Fruit fly (Drosophila melanogaster): ENCODE measurements around the gene CG17806.

CG17806 gene

DNA sequence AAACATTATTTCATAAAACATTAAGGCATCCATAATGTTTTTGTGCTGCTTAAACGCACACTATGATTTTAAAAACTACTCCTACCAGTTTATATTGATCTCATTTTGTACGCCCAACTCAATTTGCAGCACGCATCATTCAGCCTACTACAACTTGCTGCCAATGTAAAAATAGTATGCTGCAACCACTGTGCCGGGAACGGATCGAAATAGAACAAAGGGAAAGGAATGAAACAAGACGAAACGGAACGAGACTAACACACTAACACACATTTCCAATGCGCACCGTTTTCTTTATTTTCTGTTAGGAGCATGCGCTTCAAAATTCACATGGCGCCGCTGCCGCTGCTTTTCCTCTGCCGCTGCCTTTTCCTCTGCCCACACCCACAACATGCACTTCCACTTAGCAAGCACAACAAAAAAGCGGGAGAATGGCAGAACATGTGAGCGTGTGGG lies 26.1 kb downstream of the CG17806 start (continued):
- no peak for TF ChIP-seq CG8089 (GFP tag; optimal IDR thresholded peaks at IDR 0.05)
- no peak for TF ChIP-seq fd64A (GFP tag; optimal IDR thresholded peaks at IDR 0.05)
- TF ChIP-seq dmrt99B (tag; optimal IDR thresholded peaks at IDR 0.05), result peak; percentile 33
- no peak for TF ChIP-seq CG42726 (GFP tag; IDR thresholded peaks at IDR 0.05; ENCODE audit: partially characterized antibody)
- no peak for TF ChIP-seq zfh1 (GFP tag; IDR thresholded peaks at IDR 0.05)
- TF ChIP-seq Ssrp (tag; optimal IDR thresholded peaks at IDR 0.05), result no peak
- TF ChIP-seq Hey (tag; optimal IDR thresholded peaks at IDR 0.05), result no peak
- TF ChIP-seq C15 (GFP tag; IDR thresholded peaks at IDR 0.05), result no peak
- no peak for TF ChIP-seq jigr1 (GFP tag; IDR thresholded peaks at IDR 0.05)
- TF ChIP-seq zen2 (GFP tag; IDR thresholded peaks at IDR 0.05; ENCODE audit: partially characterized antibody), result no peak
- TF ChIP-seq ham (GFP tag; IDR thresholded peaks at IDR 0.05), result no peak
- no peak for TF ChIP-seq scrt (GFP tag; optimal IDR thresholded peaks at IDR 0.05)
- TF ChIP-seq sisA (GFP tag; IDR thresholded peaks at IDR 0.05), result 0 out of 2 replicates have a peak, but pooled peaks have one; percentile 10
- TF ChIP-seq CG18011 (GFP tag; optimal IDR thresholded peaks at IDR 0.05), result no peak
- TF ChIP-seq CG10267 (tag; optimal IDR thresholded peaks at IDR 0.05), result no peak
- peak; percentile 33; the same call in 1 of the 2 replicates for TF ChIP-seq CG14441 (GFP tag; IDR thresholded peaks at IDR 0.05)
- no peak for TF ChIP-seq CG9215 (GFP tag; IDR thresholded peaks at IDR 0.05)
- no peak for TF ChIP-seq sim (GFP tag; IDR thresholded peaks at IDR 0.05)
- TF ChIP-seq al (GFP tag; IDR thresholded peaks at IDR 0.05), result no peak
- TF ChIP-seq ssp (GFP tag; IDR thresholded peaks at IDR 0.05), result no peak
- TF ChIP-seq CG5953 (GFP tag; IDR thresholded peaks at IDR 0.05), result no peak
- no peak for TF ChIP-seq MESR4 (GFP tag; optimal IDR thresholded peaks at IDR 0.05)
- no peak for TF ChIP-seq rib (GFP tag; IDR thresholded peaks at IDR 0.05)
- no peak for TF ChIP-seq CG13775 (GFP tag; optimal IDR thresholded peaks at IDR 0.05)
- TF ChIP-seq HmgZ (tag; optimal IDR thresholded peaks at IDR 0.05), result no peak
- peak; percentile 15 for TF ChIP-seq CoRest (tag; optimal IDR thresholded peaks at IDR 0.05)
- no peak for TF ChIP-seq CrebB (tag; optimal IDR thresholded peaks at IDR 0.05)
- no peak for TF ChIP-seq Dip3 (GFP tag; optimal IDR thresholded peaks at IDR 0.05)
- no peak for TF ChIP-seq dm (GFP tag; optimal IDR thresholded peaks at IDR 0.05)
- peak; percentile 18 for TF ChIP-seq CG18599 (GFP tag; optimal IDR thresholded peaks at IDR 0.05)
- no peak for TF ChIP-seq tll (GFP tag; optimal IDR thresholded peaks at IDR 0.05)
- TF ChIP-seq Usf (GFP tag; optimal IDR thresholded peaks at IDR 0.05), result no peak
- no peak for TF ChIP-seq CG3163 (GFP tag; optimal IDR thresholded peaks at IDR 0.05)
- TF ChIP-seq Optix (GFP tag; IDR thresholded peaks at IDR 0.05), result no peak
- no peak for TF ChIP-seq nerfin-2 (GFP tag; IDR thresholded peaks at IDR 0.05; ENCODE audit: partially characterized antibody)
- TF ChIP-seq CG16813 (GFP tag; IDR thresholded peaks at IDR 0.05; ENCODE audit: partially characterized antibody), result no peak
- no peak for TF ChIP-seq CG11247 (GFP tag; IDR thresholded peaks at IDR 0.05)
- no peak for TF ChIP-seq CG15011 (GFP tag; optimal IDR thresholded peaks at IDR 0.05)
- TF ChIP-seq CG4360 (GFP tag; IDR thresholded peaks at IDR 0.05), result no peak
- no peak for TF ChIP-seq slou (GFP tag; optimal IDR thresholded peaks at IDR 0.05)
- no peak for TF ChIP-seq CG12071 (GFP tag; optimal IDR thresholded peaks at IDR 0.05)
- no peak for TF ChIP-seq BEAF-32 (GFP tag; optimal IDR thresholded peaks at IDR 0.05)
- TF ChIP-seq ind (GFP tag; optimal IDR thresholded peaks at IDR 0.05), result peak; percentile 24
- no peak for TF ChIP-seq CG3995 (GFP tag; optimal IDR thresholded peaks at IDR 0.05)
- TF ChIP-seq Atf-2 (GFP tag; optimal IDR thresholded peaks at IDR 0.05), result no peak
- no peak for TF ChIP-seq Gsc (GFP tag; IDR thresholded peaks at IDR 0.05)
- no peak for TF ChIP-seq Atf6 (GFP tag; IDR thresholded peaks at IDR 0.05)
- TF ChIP-seq Fer3 (tag; optimal IDR thresholded peaks at IDR 0.05), result no peak
- no peak for TF ChIP-seq B-H2 (GFP tag; optimal IDR thresholded peaks at IDR 0.05)
- TF ChIP-seq CG7928 (GFP tag; optimal IDR thresholded peaks at IDR 0.05), result no peak
- TF ChIP-seq cato (GFP tag; optimal IDR thresholded peaks at IDR 0.05; ENCODE audit: borderline replicate concordance), result no peak
